Fruit fly (Drosophila melanogaster) Kc167 (cell line): ENCODE measurements around the gene CG42324.

Source experiments
- Myc ChIP-seq: fragments of >200 bp; optimal IDR thresholded peaks from 2 replicates; lab custom pipeline; 2017; ENCODE audit warnings: missing external identifiers
- Sin3A ChIP-seq: fragments of >200 bp; optimal IDR thresholded peaks from 2 replicates; lab custom pipeline; 2018; ENCODE audit warnings: missing external identifiers
- h ChIP-seq: fragments of >200 bp; optimal IDR thresholded peaks from 3 replicates; lab custom pipeline; 2018; ENCODE audit warnings: missing external identifiers
- insv ChIP-seq: fragments of >200 bp; optimal IDR thresholded peaks from 3 replicates; lab custom pipeline; 2018; ENCODE audit warnings: missing external identifiers
- psq ChIP-seq: fragments of >200 bp; optimal IDR thresholded peaks from 2 replicates; lab custom pipeline; 2017; ENCODE audit warnings: missing external identifiers
- ttk ChIP-seq: sonication (Bioruptor generic); optimal IDR thresholded peaks from 2 replicates; lab custom pipeline; 2017; ENCODE audit warnings: missing external identifiers

The CG42324 gene

DNA sequence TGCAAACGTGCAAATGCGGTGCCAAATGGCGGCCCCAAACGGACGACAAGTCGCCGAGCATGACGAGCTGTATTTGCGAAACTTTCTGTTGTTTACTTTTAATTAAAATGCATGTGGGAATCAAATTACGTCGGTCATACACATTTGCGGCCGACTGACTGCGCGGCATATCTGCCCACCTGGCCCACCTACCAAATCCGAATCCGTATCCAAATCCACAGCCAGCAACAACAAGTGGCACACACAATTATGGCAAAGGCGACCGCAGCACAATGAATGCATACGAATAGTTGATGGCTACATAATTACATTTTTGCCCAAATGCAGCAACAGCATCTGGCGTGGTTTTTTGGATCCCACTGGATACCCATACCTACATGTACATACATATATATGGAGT lies 20.5 kb upstream of the CG42324 start:
- TF ChIP-seq insv (no peak), h (lab: Kevin White, UChicago) (no peak), psq (lab: Kevin White, UChicago) (no peak), Myc (no peak), ttk (lab: Kevin White, UChicago) (no peak), Sin3A (lab: Kevin White, UChicago) (no peak)

DNA sequence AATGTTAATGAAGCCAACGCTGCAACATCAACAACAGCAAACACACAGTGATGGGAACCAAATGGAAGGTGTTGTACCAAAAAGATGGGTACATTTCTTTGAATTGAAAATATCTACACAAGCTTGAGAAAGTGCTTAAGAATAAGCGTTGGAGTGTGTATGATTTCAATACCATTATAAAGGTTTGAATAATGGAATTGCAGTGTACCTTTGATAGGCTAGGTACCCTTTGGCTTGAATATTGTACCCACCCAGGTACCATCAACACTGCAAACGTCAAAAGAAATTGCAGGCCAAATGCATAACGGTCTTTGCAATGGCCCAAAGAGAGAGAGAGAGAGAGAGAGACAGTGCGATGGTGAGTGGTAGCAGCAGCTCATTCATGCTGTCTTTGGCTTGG lies 19.6 kb upstream of the CG42324 start:
- TF ChIP-seq Myc (no peak), psq (lab: Kevin White, UChicago) (no peak), Sin3A (lab: Kevin White, UChicago) (no peak), h (lab: Kevin White, UChicago) (no peak), ttk (lab: Kevin White, UChicago) (no peak), insv (no peak)

DNA sequence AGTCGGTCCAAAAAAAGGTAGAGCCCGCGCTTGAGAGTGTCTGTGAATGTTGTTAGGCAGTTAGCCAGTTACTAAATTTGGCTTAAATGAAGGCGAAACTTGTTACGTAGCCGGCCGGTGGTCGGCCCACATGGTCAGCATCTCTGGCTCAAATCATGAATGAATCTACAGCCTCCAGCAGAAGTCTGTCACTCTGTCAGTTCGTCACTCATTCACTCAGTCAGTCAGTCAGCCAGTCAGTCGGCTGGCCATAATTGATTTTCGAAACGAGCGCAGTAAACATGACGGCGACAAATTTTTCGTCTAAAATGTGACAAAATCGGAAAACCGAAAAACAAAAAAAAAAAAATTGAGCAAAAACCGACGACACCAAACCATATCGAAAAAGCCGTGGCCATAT lies 17.8 kb upstream of the CG42324 start:
- TF ChIP-seq insv = no peak
- no peak for TF ChIP-seq Sin3A (lab: Kevin White, UChicago)
- no peak for TF ChIP-seq ttk (lab: Kevin White, UChicago)
- TF ChIP-seq h (lab: Kevin White, UChicago) = no peak
- TF ChIP-seq psq (lab: Kevin White, UChicago) = no peak
- TF ChIP-seq Myc = no peak

DNA sequence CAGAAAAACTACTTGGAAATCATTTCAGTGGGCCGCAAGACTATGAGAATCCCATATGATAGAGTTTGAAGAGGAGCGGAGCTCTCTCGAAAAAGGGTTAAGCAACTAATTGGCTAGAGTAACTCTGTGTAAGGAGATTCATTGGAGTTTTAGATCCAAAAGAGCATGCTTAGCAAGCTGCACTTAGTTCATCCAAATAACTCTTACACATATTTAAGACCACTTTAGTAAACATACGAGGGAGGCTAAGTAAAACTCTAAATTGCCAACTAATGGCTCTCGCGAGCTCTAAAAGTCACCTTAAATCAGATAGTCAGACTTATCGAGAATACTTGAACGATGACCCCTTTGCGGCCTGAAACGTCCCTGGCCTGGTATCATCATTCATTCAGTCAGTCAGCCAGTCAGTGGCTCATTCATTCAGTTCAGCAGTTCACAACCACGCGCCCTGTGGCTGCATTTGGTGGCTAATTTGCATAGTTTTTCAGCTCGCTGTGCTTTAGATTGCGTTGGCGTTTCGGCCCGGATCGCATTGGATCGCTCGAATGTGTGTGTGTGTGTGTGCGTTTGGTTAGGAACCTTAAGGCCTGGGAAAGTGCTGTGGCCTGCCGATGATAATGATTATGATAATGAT lies 17.2 kb upstream of the CG42324 start:
- TF ChIP-seq h (lab: Kevin White, UChicago) (no peak), ttk (lab: Kevin White, UChicago) (no peak), psq (lab: Kevin White, UChicago) (no peak), Myc (no peak), Sin3A (lab: Kevin White, UChicago) (no peak), insv (no peak)

DNA sequence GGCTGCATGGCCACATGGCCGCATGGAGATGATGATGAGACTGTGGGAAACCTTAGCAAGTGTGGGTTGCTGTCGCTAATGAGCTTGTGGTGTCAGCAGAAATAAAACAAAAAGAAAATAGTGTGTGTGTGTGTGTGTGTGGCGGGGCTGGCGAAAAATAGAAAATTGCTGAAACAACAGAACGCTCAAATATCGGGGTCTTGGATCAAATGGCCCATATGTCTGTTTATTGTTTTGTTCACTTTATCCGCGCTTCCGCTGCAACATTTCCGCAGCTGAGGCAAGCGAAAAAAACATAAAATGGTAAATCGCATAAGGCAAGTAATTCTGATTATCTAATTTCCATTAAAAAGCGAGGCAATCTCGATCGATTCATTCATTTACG lies 16.7 kb upstream of the CG42324 start:
- no peak for TF ChIP-seq Myc
- TF ChIP-seq insv = no peak

DNA sequence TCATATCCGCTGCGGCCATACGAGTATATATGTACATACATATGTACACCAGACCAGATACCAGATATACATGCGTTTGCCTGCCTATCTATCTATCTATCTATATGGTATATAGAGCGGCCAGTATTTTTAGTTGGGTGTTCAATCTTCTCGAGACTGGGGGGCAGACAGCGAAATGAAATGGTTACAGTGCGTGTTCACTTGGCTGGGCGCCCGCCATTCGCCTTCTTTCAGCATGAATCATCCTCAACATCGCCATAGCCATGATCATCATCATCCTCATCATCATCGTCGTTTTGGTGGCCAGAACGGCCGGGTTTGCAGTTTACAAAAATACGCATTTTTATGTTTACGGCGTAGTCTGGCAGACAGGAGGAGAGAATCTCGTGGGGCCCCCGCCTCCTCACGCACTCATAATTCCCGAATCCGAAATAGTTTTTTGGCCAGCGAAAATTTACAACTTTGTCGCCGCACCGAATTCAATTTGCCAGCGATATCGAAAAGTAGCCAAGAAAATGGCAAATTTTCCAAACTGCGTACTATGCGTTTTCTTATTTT lies 16.2 kb upstream of the CG42324 start:
- TF ChIP-seq ttk (lab: Kevin White, UChicago) (no peak), h (lab: Kevin White, UChicago) (no peak), psq (lab: Kevin White, UChicago) (no peak), Myc (no peak), insv (no peak), Sin3A (lab: Kevin White, UChicago) (no peak)

DNA sequence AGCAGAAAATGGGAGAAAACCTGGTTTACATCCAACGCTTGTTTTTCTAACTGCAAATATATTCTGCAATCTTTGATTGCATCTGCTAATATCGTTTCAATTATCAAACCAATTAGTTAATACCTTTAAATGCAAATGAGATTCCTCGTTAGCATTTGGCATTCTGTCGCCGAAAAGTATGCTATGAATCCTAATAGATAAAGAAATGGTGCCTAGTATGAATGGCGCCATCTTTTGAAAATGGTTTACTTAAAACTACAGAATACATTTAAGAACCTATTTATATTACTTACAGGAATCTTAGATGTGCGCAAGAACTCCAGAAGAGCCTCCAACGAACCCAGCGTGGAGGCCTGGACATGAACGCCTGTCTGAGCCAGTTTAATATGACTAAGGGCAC lies 15.3 kb upstream of the CG42324 start:
- TF ChIP-seq Myc = no peak
- TF ChIP-seq ttk (lab: Kevin White, UChicago) = no peak
- no peak for TF ChIP-seq psq (lab: Kevin White, UChicago)
- TF ChIP-seq insv = no peak
- no peak for TF ChIP-seq h (lab: Kevin White, UChicago)
- no peak for TF ChIP-seq Sin3A (lab: Kevin White, UChicago)

- TF ChIP-seq psq (lab: Kevin White, UChicago) = no peak
- no peak for TF ChIP-seq Myc
- no peak for TF ChIP-seq Sin3A (lab: Kevin White, UChicago)
- TF ChIP-seq ttk (lab: Kevin White, UChicago) = no peak
- TF ChIP-seq h (lab: Kevin White, UChicago) = no peak
- TF ChIP-seq insv = no peak
Observed at dm6 chr3L:3460402-3461027, 11.7 kb upstream of the CG42324 start, which contains the start of gene eIF5B. eIF5B (minus strand) TSS chr3L:3460977.

DNA sequence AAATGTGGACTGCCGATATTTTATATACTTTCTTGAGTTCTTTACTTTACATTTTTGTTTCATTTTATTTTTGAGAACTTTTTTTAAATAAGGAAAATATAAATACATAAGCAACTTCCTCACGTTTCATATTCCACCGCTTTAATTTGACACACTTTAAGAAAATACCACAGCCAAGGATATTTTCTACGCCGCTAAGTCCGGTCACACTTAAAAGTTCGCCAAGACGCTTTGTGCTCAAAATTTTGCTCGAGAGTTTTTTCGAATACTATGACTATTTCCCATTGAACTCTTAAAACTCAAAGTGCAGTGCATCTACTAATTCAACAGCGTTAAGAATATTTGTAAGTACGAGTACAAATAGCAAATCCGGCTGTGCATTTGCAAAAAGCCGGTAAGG lies 11.1 kb upstream of the CG42324 start, which contains the start of the genes CG46463 and armi:
TSS of gene CG46463 (plus strand) at position 197 of the 400 bp plus-strand sequence.
TSS of gene armi (plus strand) at position 199 of the 400 bp plus-strand sequence.
- TF ChIP-seq h (lab: Kevin White, UChicago) (no peak), Myc (no peak), insv (no peak), Sin3A (lab: Kevin White, UChicago) (no peak), psq (lab: Kevin White, UChicago) (no peak)

dm6 chr3L:3461557-3462414 lies 10.5 kb upstream of the CG42324 start:
- TF ChIP-seq Sin3A (lab: Kevin White, UChicago) (no peak), h (lab: Kevin White, UChicago) (no peak)

- TF ChIP-seq insv = no peak
- TF ChIP-seq h (lab: Kevin White, UChicago) = no peak
- TF ChIP-seq psq (lab: Kevin White, UChicago) = no peak
- TF ChIP-seq Sin3A (lab: Kevin White, UChicago) = no peak
- no peak for TF ChIP-seq Myc
- TF ChIP-seq ttk (lab: Kevin White, UChicago) = no peak
Observed at dm6 chr3L:3466200-3466599, 6.0 kb upstream of the CG42324 start, which contains the start of gene CycJ. CycJ (plus strand) TSS chr3L:3466428.

DNA sequence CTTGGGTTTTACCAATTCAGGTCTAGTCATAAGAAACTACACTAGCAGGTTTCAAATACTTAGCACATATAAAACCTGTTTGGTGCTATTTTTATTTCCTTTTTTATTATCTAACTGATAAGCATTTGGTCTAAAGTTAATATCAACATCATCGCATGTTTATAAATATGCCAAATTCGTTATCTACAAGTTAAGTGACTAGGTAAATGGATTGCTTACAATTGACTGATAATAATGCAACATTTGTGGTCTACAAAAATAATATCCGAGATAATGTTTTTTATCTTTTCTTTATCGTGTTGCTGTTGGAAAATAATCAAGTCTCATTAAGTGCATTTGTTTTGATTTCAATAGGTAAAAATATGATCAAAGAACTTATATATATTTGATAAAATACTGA lies 2.5 kb upstream of the CG42324 start:
- TF ChIP-seq insv = no peak
- no peak for TF ChIP-seq ttk (lab: Kevin White, UChicago)
- no peak for TF ChIP-seq Myc
- no peak for TF ChIP-seq h (lab: Kevin White, UChicago)
- TF ChIP-seq psq (lab: Kevin White, UChicago) = no peak
- no peak for TF ChIP-seq Sin3A (lab: Kevin White, UChicago)
